Worm (Caenorhabditis elegans) whole organism, late embryonic: ENCODE data around the gene sto-3.
A peak's percentile ranks its signal among the peaks of the same experiment; 100 is the strongest.

ENCODE experiments used
- C38D4.7 ChIP-seq: fragments of 200-800 bp; sonication (Bioruptor generic); optimal IDR thresholded peaks from 2 replicates; lab custom pipeline; 2018; ENCODE audit warnings: mild to moderate bottlenecking, missing genetic modification characterization, moderate library complexity, missing compliant biosample characterization
- F13H6.1 ChIP-seq: sonication (generic microtip); optimal IDR thresholded peaks from 2 replicates; lab custom pipeline; 2016; ENCODE audit warnings: missing genetic modification characterization, missing compliant biosample characterization
- K09A11.1 ChIP-seq: sonication (generic microtip); optimal IDR thresholded peaks from 2 replicates; lab custom pipeline; 2017; ENCODE audit warnings: antibody characterized with exemption, mild to moderate bottlenecking, missing genetic modification characterization, missing compliant biosample characterization; ENCODE audit not compliant: insufficient read depth
- T23F11.4 ChIP-seq: fragments of 200-800 bp; sonication (Bioruptor generic); optimal IDR thresholded peaks from 2 replicates; lab custom pipeline; 2018; ENCODE audit warnings: mild to moderate bottlenecking, missing genetic modification characterization, missing compliant biosample characterization
- Y22D7AL.16 ChIP-seq: sonication (generic microtip); optimal IDR thresholded peaks from 2 replicates; lab custom pipeline; 2016; ENCODE audit warnings: missing genetic modification characterization, missing compliant biosample characterization
- ahr-1 ChIP-seq: sonication (generic microtip); optimal IDR thresholded peaks from 2 replicates; lab custom pipeline; 2016; ENCODE audit warnings: missing genetic modification characterization, missing compliant biosample characterization
- ceh-2 ChIP-seq: sonication (generic microtip); optimal IDR thresholded peaks from 2 replicates; lab custom pipeline; 2016; ENCODE audit warnings: missing genotype, missing genetic modification characterization, missing compliant biosample characterization
- ceh-22 ChIP-seq: sonication (generic microtip); optimal IDR thresholded peaks from 2 replicates; lab custom pipeline; 2017; ENCODE audit warnings: missing biosample characterization, missing genetic modification characterization
- ceh-30 ChIP-seq: fragments of 150-350 bp; optimal IDR thresholded peaks from 2 replicates; lab custom pipeline; 2014; ENCODE audit warnings: missing biosample characterization, missing genetic modification characterization
- ceh-31 ChIP-seq: sonication (generic microtip); optimal IDR thresholded peaks from 2 replicates; lab custom pipeline; 2016; ENCODE audit warnings: missing genetic modification characterization, missing compliant biosample characterization
- dmd-4 ChIP-seq: sonication (generic microtip); optimal IDR thresholded peaks from 2 replicates; lab custom pipeline; 2016; ENCODE audit warnings: borderline replicate concordance, missing genetic modification characterization, missing compliant biosample characterization
- dve-1 ChIP-seq: sonication (generic microtip); optimal IDR thresholded peaks from 2 replicates; lab custom pipeline; 2017; ENCODE audit warnings: antibody characterized with exemption, mild to moderate bottlenecking, missing genetic modification characterization, missing compliant biosample characterization
- ets-4 ChIP-seq: sonication (generic microtip); optimal IDR thresholded peaks from 2 replicates; lab custom pipeline; 2016; ENCODE audit warnings: missing genetic modification characterization, missing compliant biosample characterization
- eyg-1 ChIP-seq: sonication (generic microtip); optimal IDR thresholded peaks from 2 replicates; lab custom pipeline; 2016; ENCODE audit warnings: missing genotype, missing genetic modification characterization, missing compliant biosample characterization
- fax-1 ChIP-seq: sonication (generic microtip); optimal IDR thresholded peaks from 2 replicates; lab custom pipeline; 2016; ENCODE audit warnings: missing genotype, missing genetic modification characterization, missing compliant biosample characterization
- fkh-10 ChIP-seq: fragments of 150-350 bp; optimal IDR thresholded peaks from 2 replicates; lab custom pipeline; 2014; ENCODE audit warnings: missing biosample characterization, missing genetic modification reagents, missing genetic modification characterization
- hlh-8 ChIP-seq: sonication (generic microtip); optimal IDR thresholded peaks from 2 replicates; lab custom pipeline; 2016; ENCODE audit warnings: missing genotype, missing genetic modification characterization, missing compliant biosample characterization
- lim-6 ChIP-seq: sonication (generic microtip); optimal IDR thresholded peaks from 2 replicates; lab custom pipeline; 2016; ENCODE audit warnings: missing genetic modification characterization, missing compliant biosample characterization
- lin-11 ChIP-seq: fragments of 200-800 bp; sonication (Bioruptor generic); optimal IDR thresholded peaks from 2 replicates; lab custom pipeline; 2018; ENCODE audit warnings: mild to moderate bottlenecking, missing genetic modification characterization, missing compliant biosample characterization
- madf-2 ChIP-seq: sonication (generic microtip); optimal IDR thresholded peaks from 2 replicates; lab custom pipeline; 2017; ENCODE audit warnings: missing genetic modification characterization, missing compliant biosample characterization
- mec-3 ChIP-seq: sonication (generic microtip); optimal IDR thresholded peaks from 2 replicates; lab custom pipeline; 2016; ENCODE audit warnings: borderline replicate concordance, missing genetic modification characterization, missing compliant biosample characterization
- npax-4 ChIP-seq: sonication (generic microtip); optimal IDR thresholded peaks from 2 replicates; lab custom pipeline; 2016; ENCODE audit warnings: missing genetic modification characterization, missing compliant biosample characterization
- odd-2 ChIP-seq: sonication (generic microtip); optimal IDR thresholded peaks from 2 replicates; lab custom pipeline; 2017; ENCODE audit warnings: antibody characterized with exemption, mild to moderate bottlenecking, missing genetic modification characterization, missing compliant biosample characterization
- pag-3 ChIP-seq: sonication (generic microtip); optimal IDR thresholded peaks from 2 replicates; lab custom pipeline; 2016; ENCODE audit warnings: missing compliant biosample characterization, missing genetic modification characterization, borderline replicate concordance
- pat-9 ChIP-seq: fragments of 200-800 bp; sonication (Bioruptor generic); optimal IDR thresholded peaks from 2 replicates; lab custom pipeline; 2018; ENCODE audit warnings: mild to moderate bottlenecking, missing genetic modification characterization, moderate library complexity, missing compliant biosample characterization
- pha-2 ChIP-seq: sonication (generic microtip); optimal IDR thresholded peaks from 2 replicates; lab custom pipeline; 2017; ENCODE audit warnings: mild to moderate bottlenecking, missing genetic modification characterization, missing compliant biosample characterization
- pha-4 ChIP-seq: fragments of 150-350 bp; optimal IDR thresholded peaks from 2 replicates; lab custom pipeline; 2018; ENCODE audit warnings: missing biosample characterization, missing genetic modification reagents, missing genetic modification characterization
- pros-1 ChIP-seq: fragments of 150-350 bp; optimal IDR thresholded peaks from 2 replicates; lab custom pipeline; 2014; ENCODE audit warnings: missing biosample characterization, missing genetic modification reagents, missing genetic modification characterization
- rnt-1 ChIP-seq: sonication (generic microtip); optimal IDR thresholded peaks from 2 replicates; lab custom pipeline; 2016; ENCODE audit warnings: missing genetic modification characterization, missing compliant biosample characterization
- sdc-2 ChIP-seq: sonication (generic microtip); optimal IDR thresholded peaks from 2 replicates; lab custom pipeline; 2016; ENCODE audit warnings: missing genotype, missing genetic modification characterization, missing compliant biosample characterization
- syd-9 ChIP-seq: sonication (generic microtip); optimal IDR thresholded peaks from 2 replicates; lab custom pipeline; 2016; ENCODE audit warnings: mild to moderate bottlenecking, missing genetic modification characterization, moderate library complexity, missing compliant biosample characterization
- tbx-7 ChIP-seq: sonication (generic microtip); optimal IDR thresholded peaks from 2 replicates; lab custom pipeline; 2016; ENCODE audit warnings: missing genotype, missing genetic modification characterization, missing compliant biosample characterization
- ttx-3 ChIP-seq: sonication (generic microtip); optimal IDR thresholded peaks from 2 replicates; lab custom pipeline; 2016; ENCODE audit warnings: missing genetic modification reagents, missing genetic modification characterization, missing compliant biosample characterization
- unc-3 ChIP-seq, 2 experiments: fragments of 200-800 bp in 1 of 2; sonication (Bioruptor generic) in 1 of 2; sonication (generic microtip) in 1 of 2; conservative IDR thresholded peaks in 1 of 2; optimal IDR thresholded peaks in 1 of 2; 2 replicates each; pipeline versions ENCODE4 v1.3.6 to Lab custom; 2016 to 2022; ENCODE audit warnings: missing compliant biosample characterization in 2 of 2, missing genetic modification characterization in 2 of 2, missing genetic modification reagents in 1 of 2
- unc-42 ChIP-seq: sonication (generic microtip); optimal IDR thresholded peaks from 2 replicates; lab custom pipeline; 2016; ENCODE audit warnings: missing genotype, missing genetic modification characterization, missing compliant biosample characterization
- unc-55 ChIP-seq: sonication (generic microtip); optimal IDR thresholded peaks from 2 replicates; lab custom pipeline; 2017; ENCODE audit warnings: missing biosample characterization, missing genetic modification reagents, missing genetic modification characterization
- zip-5 ChIP-seq: sonication (generic microtip); optimal IDR thresholded peaks from 2 replicates; lab custom pipeline; 2016; ENCODE audit warnings: missing genetic modification characterization, missing compliant biosample characterization
- ztf-16 ChIP-seq: sonication (generic microtip); optimal IDR thresholded peaks from 2 replicates; lab custom pipeline; 2017; ENCODE audit warnings: missing genetic modification characterization, missing compliant biosample characterization

The sto-3 gene

DNA sequence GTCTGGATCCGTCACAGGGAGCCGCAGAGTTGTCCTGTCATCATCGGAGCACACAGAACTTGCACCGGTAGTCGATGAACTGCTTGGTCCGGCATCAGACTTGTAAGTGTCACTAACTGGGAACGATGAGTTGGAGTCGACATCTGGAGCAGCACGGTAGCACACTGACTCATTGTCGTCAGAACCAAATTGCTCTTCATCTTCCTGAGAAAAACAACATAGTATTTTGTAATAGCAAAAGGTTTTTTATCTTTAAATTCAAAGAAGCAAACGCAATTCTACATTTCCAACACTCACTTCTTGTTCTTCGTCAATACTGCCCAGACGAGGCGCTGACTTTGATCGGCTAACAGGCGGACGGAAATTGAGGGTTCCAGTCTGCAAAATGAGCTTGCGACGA, 31.4 kb downstream of the sto-3 start:
- TF ChIP-seq lin-11 (tag; lab: Kevin White, UChicago) (no peak), pag-3 (no peak), unc-3 (GFP tag; conservative IDR thresholded peaks at IDR 0.05; lab: Robert Waterston, UW) (no peak), unc-3 (tag; optimal IDR thresholded peaks at IDR 0.05; lab: Kevin White, UChicago) (no peak), ceh-30 (tag; lab: Kevin White, UChicago) (no peak), lim-6 (tag; lab: Kevin White, UChicago) (no peak), sdc-2 (tag; lab: Kevin White, UChicago) (no peak), rnt-1 (tag; lab: Kevin White, UChicago) (no peak), ahr-1 (tag; lab: Kevin White, UChicago) (no peak), pha-4 (tag; lab: Kevin White, UChicago) (no peak), dmd-4 (tag; lab: Kevin White, UChicago) (no peak), madf-2 (tag; lab: Kevin White, UChicago) (no peak), syd-9 (tag; lab: Kevin White, UChicago) (no peak), zip-5 (no peak)

DNA sequence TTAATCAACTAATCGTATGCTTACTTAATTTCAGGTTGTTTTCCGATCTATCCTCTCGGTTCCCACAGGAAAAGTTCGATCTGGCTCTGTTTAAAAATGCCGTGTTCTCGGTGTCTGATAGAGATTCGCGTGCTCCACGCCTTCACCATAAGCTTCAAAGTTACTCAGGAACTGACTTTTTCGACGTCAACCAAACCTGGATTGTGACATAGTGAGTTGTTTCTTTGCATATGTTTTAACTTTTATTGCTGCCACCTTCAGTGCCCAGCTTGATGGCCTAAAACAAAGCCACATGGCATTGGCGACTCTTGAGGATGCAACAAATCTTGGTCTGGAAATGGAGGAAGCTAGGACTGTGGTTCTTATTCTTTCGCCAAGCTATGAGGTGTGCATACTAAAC, 36.0 kb downstream of the sto-3 start:
- no peak for TF ChIP-seq pat-9 (tag; lab: Kevin White, UChicago)
- TF ChIP-seq unc-42 (tag; lab: Kevin White, UChicago), result no peak
- TF ChIP-seq fkh-10 (GFP tag; lab: Kevin White, UChicago), result no peak
- no peak for TF ChIP-seq eyg-1 (tag; lab: Kevin White, UChicago)
- TF ChIP-seq ets-4, result no peak
- no peak for TF ChIP-seq zip-5
- no peak for TF ChIP-seq K09A11.1 (tag; lab: Kevin White, UChicago)
- no peak for TF ChIP-seq F13H6.1 (tag; lab: Kevin White, UChicago)
- TF ChIP-seq T23F11.4 (GFP tag; lab: Kevin White, UChicago), result no peak

DNA sequence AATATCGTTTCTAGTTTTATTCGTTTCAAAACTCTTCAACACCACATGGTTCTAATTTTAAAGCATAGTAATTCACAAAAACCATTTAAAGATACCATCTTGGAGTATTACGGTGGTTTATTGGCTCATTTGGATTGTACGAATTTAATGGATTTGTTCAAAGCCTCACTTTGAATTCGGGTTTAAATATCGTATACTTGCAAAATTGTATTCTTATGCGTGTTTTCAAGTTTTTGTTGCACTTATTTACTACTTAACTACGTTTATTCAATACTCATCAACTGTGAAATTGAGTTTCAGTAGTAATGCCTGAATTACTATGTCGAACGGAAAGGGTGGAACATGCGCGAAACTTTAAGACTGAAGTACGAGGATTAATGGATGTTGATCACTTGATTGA, 36.5 kb downstream of the sto-3 start, which contains the start of gene abts-2:
TSS of gene abts-2 (plus strand) at position 301 of the 400 bp plus-strand sequence.
- no peak for TF ChIP-seq C38D4.7 (GFP tag; lab: Kevin White, UChicago)
- TF ChIP-seq tbx-7 (tag; lab: Kevin White, UChicago), result no peak
- no peak for TF ChIP-seq fkh-10 (GFP tag; lab: Kevin White, UChicago)
- no peak for TF ChIP-seq pros-1 (tag; lab: Kevin White, UChicago)
- TF ChIP-seq zip-5, result no peak
- no peak for TF ChIP-seq ceh-31 (tag; lab: Kevin White, UChicago)
- no peak for TF ChIP-seq F13H6.1 (tag; lab: Kevin White, UChicago)

DNA sequence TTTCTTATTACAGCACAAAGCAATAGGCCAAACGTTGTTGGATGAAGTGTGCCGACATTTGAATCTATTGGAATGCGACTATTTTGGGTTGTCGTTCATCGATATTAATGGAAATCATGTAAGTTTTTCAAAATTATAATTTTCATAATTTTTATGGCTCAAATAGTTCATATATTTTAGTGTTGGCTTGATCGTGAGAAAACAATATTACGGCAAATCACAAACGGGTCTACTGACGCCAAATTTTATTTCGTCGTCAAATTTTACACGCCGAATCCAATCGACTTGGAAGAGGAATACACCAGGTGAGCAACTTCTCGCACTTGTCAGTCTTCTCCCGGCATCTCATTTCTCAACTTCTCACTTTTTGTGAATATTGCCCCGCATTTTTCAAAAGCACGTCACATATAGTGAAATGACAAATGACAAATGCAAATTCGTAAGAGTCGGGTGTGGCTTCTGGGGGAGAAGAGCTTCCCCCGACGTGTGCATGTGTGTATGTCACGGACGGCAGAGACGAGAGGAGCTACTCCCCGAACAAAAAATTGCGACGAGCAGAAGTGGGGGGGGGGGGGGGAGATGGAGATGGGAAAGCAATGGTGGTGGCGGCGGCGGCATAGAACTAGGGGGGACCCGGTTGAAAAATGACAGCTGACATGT, 45.3 kb downstream of the sto-3 start:
- TF ChIP-seq pha-2 (tag; lab: Kevin White, UChicago), result no peak
- TF ChIP-seq unc-55, result peak; percentile 78
- TF ChIP-seq pat-9 (tag; lab: Kevin White, UChicago), result peak; percentile 9
- TF ChIP-seq lin-11 (tag; lab: Kevin White, UChicago), result no peak

DNA sequence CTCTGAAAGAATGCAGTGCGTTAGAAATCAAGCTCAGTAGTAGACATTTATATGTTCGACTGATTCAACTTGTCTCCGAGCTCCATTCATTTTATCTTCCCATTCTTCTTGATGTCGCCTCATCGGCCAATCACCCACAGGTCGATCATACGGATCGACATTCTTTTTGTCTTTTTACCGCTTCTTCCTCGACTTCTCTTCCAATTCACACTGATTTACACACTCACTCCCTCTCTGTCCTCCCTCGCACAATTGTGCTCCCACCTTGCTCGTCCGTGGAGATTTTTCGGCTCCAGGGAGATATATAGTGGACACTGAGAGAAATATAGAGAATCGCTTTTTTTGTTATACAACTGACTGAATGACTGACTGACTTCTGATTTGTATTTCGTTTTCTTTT, 47.7 kb downstream of the sto-3 start:
- no peak for TF ChIP-seq unc-3 (GFP tag; conservative IDR thresholded peaks at IDR 0.05; lab: Robert Waterston, UW)
- no peak for TF ChIP-seq unc-3 (tag; optimal IDR thresholded peaks at IDR 0.05; lab: Kevin White, UChicago)
- no peak for TF ChIP-seq eyg-1 (tag; lab: Kevin White, UChicago)

DNA sequence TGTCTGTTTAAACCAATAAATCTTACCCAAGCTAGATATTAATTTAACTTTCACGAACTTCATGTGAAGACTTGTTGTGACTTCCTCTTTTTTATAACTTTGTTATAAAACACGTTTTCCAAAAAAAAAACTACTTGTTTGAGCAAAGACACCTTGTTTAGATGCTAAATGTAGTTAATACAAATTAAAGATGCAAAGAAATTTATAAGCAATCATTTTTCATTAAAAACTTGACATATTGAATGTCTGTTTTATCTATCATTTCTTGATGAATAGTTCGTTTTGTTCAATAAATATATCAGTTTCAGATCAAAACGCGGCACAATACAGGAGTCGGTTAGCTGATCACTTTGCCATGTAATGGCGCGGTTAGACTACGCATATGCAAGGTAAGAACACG, 49.7 kb downstream of the sto-3 start, which contains the start of gene frm-3:
TSS of gene frm-3 (plus strand) at position 301 of the 400 bp plus-strand sequence.
- TF ChIP-seq F13H6.1 (tag; lab: Kevin White, UChicago) (no peak), syd-9 (tag; lab: Kevin White, UChicago) (no peak), ets-4 (no peak), fkh-10 (GFP tag; lab: Kevin White, UChicago) (no peak), mec-3 (tag; lab: Kevin White, UChicago) (no peak), dve-1 (tag; lab: Kevin White, UChicago) (no peak), odd-2 (tag; lab: Kevin White, UChicago) (no peak), dmd-4 (tag; lab: Kevin White, UChicago) (no peak), ceh-31 (tag; lab: Kevin White, UChicago) (no peak), fax-1 (no peak), ceh-22 (no peak), ztf-16 (tag; lab: Kevin White, UChicago) (no peak), rnt-1 (tag; lab: Kevin White, UChicago) (no peak), hlh-8 (no peak), npax-4 (no peak), ceh-2 (tag; lab: Kevin White, UChicago) (no peak), madf-2 (tag; lab: Kevin White, UChicago) (no peak), Y22D7AL.16 (no peak), ttx-3 (tag; lab: Kevin White, UChicago) (no peak), unc-55 (no peak)
